Fruit fly (Drosophila melanogaster) whole organism, prepupa: ENCODE data around the gene mRpS18B.
A peak's percentile ranks its signal among the peaks of the same experiment; 100 is the strongest.

ENCODE experiments used
- CG10631 ChIP-seq: fragments of 200-800 bp; sonication (Bioruptor generic); optimal IDR thresholded peaks from 2 replicates; lab custom pipeline; 2016; ENCODE audit warnings: missing biosample characterization, missing genetic modification characterization
- CG10669 ChIP-seq: fragments of 200-800 bp; sonication (Bioruptor generic); optimal IDR thresholded peaks from 3 replicates; lab custom pipeline; 2018; ENCODE audit warnings: missing biosample characterization, mild to moderate bottlenecking, missing genetic modification characterization, moderate library complexity
- CG3032 ChIP-seq: fragments of 200-800 bp; optimal IDR thresholded peaks from 2 replicates; lab custom pipeline; 2019; ENCODE audit warnings: missing biosample characterization, mild to moderate bottlenecking, missing genetic modification characterization, moderate library complexity
- CG34406 ChIP-seq: fragments of 200-800 bp; sonication (Bioruptor generic); optimal IDR thresholded peaks from 3 replicates; lab custom pipeline; 2016; ENCODE audit warnings: missing biosample characterization, missing genetic modification characterization
- CG3919 ChIP-seq: fragments of 200-800 bp; sonication (Bioruptor generic); optimal IDR thresholded peaks from 3 replicates; lab custom pipeline; 2016; ENCODE audit warnings: missing biosample characterization, missing genetic modification characterization
- CG6163 ChIP-seq: fragments of 200-800 bp; sonication (Bioruptor generic); IDR thresholded peaks from 3 replicates; pipeline ENCODE4 v1.3.6; 2022; ENCODE audit warnings: missing biosample characterization, missing genetic modification characterization
- CG7368 ChIP-seq: fragments of 200-800 bp; sonication (Bioruptor generic); optimal IDR thresholded peaks from 3 replicates; lab custom pipeline; 2016; ENCODE audit warnings: missing biosample characterization, missing genetic modification characterization
- CG8119 ChIP-seq: fragments of 200-800 bp; sonication (Bioruptor generic); IDR thresholded peaks from 3 replicates; pipeline ENCODE4 v1.3.6; 2022; ENCODE audit warnings: missing biosample characterization, missing genetic modification characterization
- CG8319 ChIP-seq: fragments of 200-800 bp; sonication (Bioruptor generic); optimal IDR thresholded peaks from 3 replicates; lab custom pipeline; 2016; ENCODE audit warnings: missing biosample characterization, missing genetic modification characterization
- Hr38 ChIP-seq: sonication (Bioruptor generic); optimal IDR thresholded peaks from 2 replicates; lab custom pipeline; 2016; ENCODE audit warnings: missing biosample characterization, missing genetic modification characterization
- dsx ChIP-seq: fragments of 200-800 bp; optimal IDR thresholded peaks from 3 replicates; lab custom pipeline; 2019; ENCODE audit warnings: missing biosample characterization, mild to moderate bottlenecking, missing genetic modification characterization, moderate library complexity; ENCODE audit not compliant: poor library complexity, severe bottlenecking
- lz ChIP-seq: fragments of 200-800 bp; sonication (Bioruptor generic); optimal IDR thresholded peaks from 3 replicates; lab custom pipeline; 2016; ENCODE audit warnings: missing biosample characterization, missing genetic modification characterization
- vri ChIP-seq: fragments of 200-800 bp; sonication (Bioruptor generic); optimal IDR thresholded peaks from 3 replicates; lab custom pipeline; 2016; ENCODE audit warnings: missing biosample characterization, mild to moderate bottlenecking, missing genetic modification characterization

dm6 chr2L:20075234-20075803 lies 21.7 kb downstream of the mRpS18B start, which contains the start of the genes pr and neb:
- TF ChIP-seq CG7368 (GFP tag; lab: Kevin White, UChicago), result no peak
- peak; percentile 73 for TF ChIP-seq CG6163 (GFP tag; lab: Robert Waterston, UW)
- peak; percentile 52 for TF ChIP-seq CG34406 (GFP tag; lab: Kevin White, UChicago)
- TF ChIP-seq CG3032 (tag; lab: Kevin White, UChicago), result peak; percentile 25
- no peak for TF ChIP-seq Hr38 (GFP tag; lab: Kevin White, UChicago)
- TF ChIP-seq CG10631 (GFP tag; lab: Kevin White, UChicago), result peak; percentile 43
- TF ChIP-seq CG8319 (GFP tag; lab: Kevin White, UChicago), result no peak
- TF ChIP-seq vri (GFP tag; lab: Kevin White, UChicago), result peak; percentile 53
- TF ChIP-seq CG10669 (GFP tag; lab: Kevin White, UChicago), result no peak
- TF ChIP-seq dsx, result peak; percentile 26
- TF ChIP-seq CG8119 (GFP tag; lab: Robert Waterston, UW), result peak; percentile 56; the same call in 1 of the 3 replicates
- TF ChIP-seq lz (GFP tag; lab: Kevin White, UChicago), result peak; percentile 45
- TF ChIP-seq CG3919 (GFP tag; lab: Kevin White, UChicago), result peak; percentile 77
